Fruit fly (Drosophila melanogaster): ENCODE data around the gene Oatp30B.
A peak's percentile ranks its signal among the peaks of the same experiment; 100 is the strongest.

Gene Oatp30B

DNA sequence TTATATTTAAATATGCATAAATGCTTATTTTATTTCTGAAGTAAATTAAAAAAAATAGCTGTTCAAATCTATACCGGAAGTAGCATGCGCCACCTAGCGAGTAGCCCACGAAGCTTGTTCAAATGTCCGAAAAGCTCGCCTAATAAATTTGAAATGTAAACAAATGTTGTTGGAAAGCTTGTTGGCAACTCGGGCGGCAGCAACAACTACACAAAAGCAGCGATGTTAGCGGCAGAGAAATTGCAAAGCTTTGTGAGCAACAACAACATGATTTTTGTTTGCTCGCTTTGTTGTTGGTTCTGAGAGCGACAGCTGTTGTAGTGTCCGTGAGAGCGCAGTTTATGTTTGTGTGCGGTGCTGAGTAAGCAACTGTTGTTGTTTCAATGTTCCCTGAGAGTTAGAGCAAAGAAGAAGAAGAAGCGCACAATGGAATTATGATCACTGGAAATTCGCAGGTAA, 46.4 kb downstream of the Oatp30B start (continued):
- peak; percentile 46 for TF ChIP-seq woc (GFP tag; optimal IDR thresholded peaks at IDR 0.05)
- TF ChIP-seq psq (GFP tag; optimal IDR thresholded peaks at IDR 0.05): peak; percentile 75
- peak; percentile 78 for TF ChIP-seq CG32264 (GFP tag; optimal IDR thresholded peaks at IDR 0.05)
- TF ChIP-seq Mio (GFP tag; optimal IDR thresholded peaks at IDR 0.05): peak; percentile 75
- TF ChIP-seq dl (GFP tag; optimal IDR thresholded peaks at IDR 0.05; ENCODE audit: insufficient read depth in 1 of 2, partially characterized antibody in 2 of 2): peak in 1 of 2 experiments; percentile 16
- TF ChIP-seq Rel (GFP tag; optimal IDR thresholded peaks at IDR 0.05): peak; percentile 87
- peak; percentile 67 for TF ChIP-seq Rel (tag; optimal IDR thresholded peaks at IDR 0.05)
- TF ChIP-seq ey (GFP tag; optimal IDR thresholded peaks at IDR 0.05): peak; percentile 44
- no peak for TF ChIP-seq Vsx2 (GFP tag; optimal IDR thresholded peaks at IDR 0.05; ENCODE audit: partially characterized antibody)
- peak; percentile 81 for TF ChIP-seq CrebA (GFP tag; optimal IDR thresholded peaks at IDR 0.05; ENCODE audit: borderline replicate concordance)
- peak; percentile 80 for TF ChIP-seq HLH106 (tag; optimal IDR thresholded peaks at IDR 0.05)
- TF ChIP-seq sage (GFP tag; optimal IDR thresholded peaks at IDR 0.05): peak; percentile 90
- no peak for TF ChIP-seq pan (optimal IDR thresholded peaks at IDR 0.05)
- TF ChIP-seq Hr83 (GFP tag; optimal IDR thresholded peaks at IDR 0.05; ENCODE audit: poor library complexity, severe bottlenecking): peak; percentile 88
- peak in 1 of 2 experiments; percentile 83 for TF ChIP-seq foxo (GFP tag; optimal IDR thresholded peaks at IDR 0.05)

DNA sequence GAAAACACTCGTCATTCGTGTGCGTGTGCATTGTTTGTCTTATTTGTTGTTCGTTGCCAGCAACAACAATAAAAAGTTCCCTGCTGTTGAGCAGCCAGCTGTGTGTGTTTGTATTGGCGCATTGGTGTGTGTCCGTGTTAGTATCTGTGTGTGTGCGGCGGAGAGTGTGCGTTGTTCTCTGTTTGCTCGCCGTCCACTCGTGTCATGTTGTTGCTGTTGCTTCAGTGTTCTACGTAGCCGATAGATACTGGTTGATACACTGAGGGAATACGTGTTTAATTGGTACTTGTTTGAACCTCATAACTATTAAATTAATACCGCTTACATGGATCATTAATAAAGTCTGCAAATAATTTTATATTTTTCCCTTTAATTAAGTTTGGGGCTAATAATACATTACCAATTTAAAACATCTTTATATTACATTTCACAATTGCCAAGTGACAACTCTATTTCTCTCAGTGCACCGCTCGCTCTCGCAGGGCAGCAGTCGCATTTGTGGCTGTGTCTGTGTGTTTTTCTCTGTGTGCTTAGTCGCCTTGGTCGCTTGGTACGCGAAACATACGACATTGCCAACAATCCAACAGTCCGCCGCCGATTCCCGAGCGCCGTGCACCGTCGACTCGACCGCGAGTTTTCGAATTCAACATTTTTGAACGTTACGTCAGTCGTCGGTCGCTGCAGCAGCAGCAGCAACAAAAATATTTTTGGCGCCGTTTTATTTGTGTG, 47.5 kb downstream of the Oatp30B start, which contains the start of gene brwl:
Gene brwl, plus strand, starts transcription at position 531 of the 729 bp plus-strand sequence.
- TF ChIP-seq HLH106 (tag; optimal IDR thresholded peaks at IDR 0.05) (peak; percentile 97), Hr83 (GFP tag; optimal IDR thresholded peaks at IDR 0.05; ENCODE audit: poor library complexity, severe bottlenecking) (peak; percentile 72), dmrt93B (GFP tag; optimal IDR thresholded peaks at IDR 0.05) (peak; percentile 96), Dfd (GFP tag; optimal IDR thresholded peaks at IDR 0.05) (peak; percentile 91), brk (GFP tag; optimal IDR thresholded peaks at IDR 0.05) (peak; percentile 97), Rel (GFP tag; optimal IDR thresholded peaks at IDR 0.05) (peak; percentile 97), Rel (tag; optimal IDR thresholded peaks at IDR 0.05) (peak; percentile 70), rgr (GFP tag; optimal IDR thresholded peaks at IDR 0.05) (peak; percentile 98), tai (GFP tag; optimal IDR thresholded peaks at IDR 0.05) (peak; percentile 97), sv (GFP tag; optimal IDR thresholded peaks at IDR 0.05) (peak; percentile 97), CrebA (GFP tag; optimal IDR thresholded peaks at IDR 0.05; ENCODE audit: borderline replicate concordance) (peak; percentile 93), CG9705 (GFP tag; optimal IDR thresholded peaks at IDR 0.05) (peak; percentile 95), ey (GFP tag; optimal IDR thresholded peaks at IDR 0.05) (peak; percentile 99), Sp1 (GFP tag; optimal IDR thresholded peaks at IDR 0.05) (peak; percentile 98), psq (GFP tag; optimal IDR thresholded peaks at IDR 0.05) (peak; percentile 97), sage (GFP tag; optimal IDR thresholded peaks at IDR 0.05) (peak; percentile 94), Hnf4 (GFP tag; optimal IDR thresholded peaks at IDR 0.05) (peak; percentile 96), GATAd (GFP tag; optimal IDR thresholded peaks at IDR 0.05) (peak; percentile 92), Jra (GFP tag; optimal IDR thresholded peaks at IDR 0.05) (peak; percentile 97), Myc (optimal IDR thresholded peaks at IDR 0.05) (no peak), fru (GFP tag; optimal IDR thresholded peaks at IDR 0.05) (peak; percentile 99), foxo (GFP tag; optimal IDR thresholded peaks at IDR 0.05) (peak; percentile 91 to 99), dl (GFP tag; optimal IDR thresholded peaks at IDR 0.05; ENCODE audit: insufficient read depth in 1 of 2, partially characterized antibody in 2 of 2) (peak in 1 of 2 experiments; percentile 26), jim (GFP tag; optimal IDR thresholded peaks at IDR 0.05) (peak; percentile 27), woc (GFP tag; optimal IDR thresholded peaks at IDR 0.05) (peak; percentile 94), Hr78 (GFP tag; optimal IDR thresholded peaks at IDR 0.05) (peak; percentile 26), dsf (GFP tag; optimal IDR thresholded peaks at IDR 0.05; ENCODE audit: borderline replicate concordance) (peak; percentile 90), Dif (GFP tag; optimal IDR thresholded peaks at IDR 0.05; ENCODE audit: partially characterized antibody) (peak; percentile 45), CG32264 (GFP tag; optimal IDR thresholded peaks at IDR 0.05) (peak; percentile 95), pan (optimal IDR thresholded peaks at IDR 0.05) (no peak), h (GFP tag; optimal IDR thresholded peaks at IDR 0.05) (peak; percentile 99), Vsx2 (GFP tag; optimal IDR thresholded peaks at IDR 0.05; ENCODE audit: partially characterized antibody) (no peak), OdsH (GFP tag; optimal IDR thresholded peaks at IDR 0.05) (peak; percentile 99), Mio (GFP tag; optimal IDR thresholded peaks at IDR 0.05) (peak; percentile 57), br (GFP tag; optimal IDR thresholded peaks at IDR 0.05) (peak; percentile 98), lola (GFP tag; optimal IDR thresholded peaks at IDR 0.05) (no peak), usp (GFP tag; optimal IDR thresholded peaks at IDR 0.05) (no peak), N (GFP tag; optimal IDR thresholded peaks at IDR 0.05) (peak; percentile 63), Abd-B (GFP tag; optimal IDR thresholded peaks at IDR 0.05) (no peak)
